Fruit fly (Drosophila melanogaster): Measurements from ENCODE around the gene CG33160.

DNA sequence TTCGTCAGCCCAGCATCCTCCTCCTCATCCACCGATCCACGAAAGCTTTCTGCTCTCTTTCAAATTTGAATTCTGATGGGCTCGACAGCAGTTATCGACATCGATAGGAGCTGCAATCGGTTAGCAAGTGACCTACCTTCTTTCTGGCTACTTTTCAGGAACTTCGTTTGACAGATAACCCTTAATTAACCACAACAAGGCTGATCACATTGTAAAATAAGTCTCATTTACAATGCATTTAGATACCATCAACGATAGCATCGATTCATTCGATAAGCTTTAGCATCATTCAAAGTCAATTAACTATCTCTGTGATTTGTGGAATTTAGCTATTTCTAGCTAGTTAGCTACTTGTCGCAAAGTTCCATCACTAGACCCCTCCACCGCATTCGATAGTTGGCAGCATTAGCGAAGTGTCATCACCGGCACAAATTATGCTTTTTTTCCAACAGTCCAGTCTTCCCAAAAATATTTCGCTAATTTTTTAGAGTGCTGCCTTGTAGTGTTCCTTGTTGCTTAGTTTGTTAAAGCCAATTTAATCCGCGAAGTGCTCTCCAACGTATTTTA is 27.6 kb downstream of the CG33160 start, which contains the start of the genes MnM and Girdin:
- no peak for TF ChIP-seq EcR (GFP tag; optimal IDR thresholded peaks at IDR 0.05)
- TF ChIP-seq pan (optimal IDR thresholded peaks at IDR 0.05) = no peak
- TF ChIP-seq psq (optimal IDR thresholded peaks at IDR 0.05) = no peak
- no peak for TF ChIP-seq usp (GFP tag; optimal IDR thresholded peaks at IDR 0.05)
